Worm (Caenorhabditis elegans) whole organism, L3 larva: ENCODE results near the gene twk-24.
A peak's percentile ranks its signal among the peaks of the same experiment; 100 is the strongest.

ENCODE experiments used
- R02D3.7 ChIP-seq: fragments of 150-350 bp; optimal IDR thresholded peaks from 2 replicates; lab custom pipeline; 2014; ENCODE audit warnings: missing biosample characterization, missing genetic modification characterization
- ZK546.5 ChIP-seq: sonication (generic microtip); optimal IDR thresholded peaks from 2 replicates; lab custom pipeline; 2017; ENCODE audit warnings: missing biosample characterization, missing genetic modification characterization
- aly-2 ChIP-seq: fragments of 150-350 bp; optimal IDR thresholded peaks from 2 replicates; lab custom pipeline; 2014; ENCODE audit warnings: missing biosample characterization, missing genetic modification characterization
- ama-1 ChIP-seq: fragments of 150-350 bp; optimal IDR thresholded peaks from 2 replicates; lab custom pipeline; 2018
- ceh-16 ChIP-seq: sonication (generic microtip); optimal IDR thresholded peaks from 2 replicates; lab custom pipeline; 2017; ENCODE audit warnings: missing biosample characterization, missing genetic modification characterization
- ceh-28 ChIP-seq: fragments of 150-350 bp; optimal IDR thresholded peaks from 2 replicates; lab custom pipeline; 2014; ENCODE audit warnings: missing biosample characterization, missing genetic modification reagents, missing genetic modification characterization
- ceh-82 ChIP-seq: fragments of 150-350 bp; optimal IDR thresholded peaks from 2 replicates; lab custom pipeline; 2014; ENCODE audit warnings: missing biosample characterization, missing genetic modification characterization
- ceh-9 ChIP-seq: sonication (generic microtip); optimal IDR thresholded peaks from 2 replicates; lab custom pipeline; 2018; ENCODE audit warnings: missing biosample characterization, missing genetic modification characterization
- daf-12 ChIP-seq: fragments of 150-350 bp; optimal IDR thresholded peaks from 2 replicates; lab custom pipeline; 2014; ENCODE audit warnings: missing biosample characterization, missing genetic modification reagents, missing genetic modification characterization
- egl-5 ChIP-seq: fragments of 150-350 bp; optimal IDR thresholded peaks from 2 replicates; lab custom pipeline; 2017; ENCODE audit warnings: missing biosample characterization, missing genetic modification reagents, missing genetic modification characterization, inconsistent platforms
- elt-1 ChIP-seq: fragments of 150-350 bp; optimal IDR thresholded peaks from 2 replicates; lab custom pipeline; 2014; ENCODE audit warnings: missing biosample characterization, missing genetic modification characterization
- elt-2 ChIP-seq: sonication (generic microtip); optimal IDR thresholded peaks from 2 replicates; lab custom pipeline; 2016; ENCODE audit warnings: missing genetic modification reagents, mild to moderate bottlenecking, missing genetic modification characterization, missing compliant biosample characterization
- elt-3 ChIP-seq, 3 experiments: fragments of 150-350 bp in 1 of 3; sonication (generic microtip) in 2 of 3; optimal IDR thresholded peaks; 2 replicates in 2 of 3; 4 replicates in 1 of 3; lab custom pipeline; 2014 to 2017; ENCODE audit warnings: missing biosample characterization in 3 of 3, missing genetic modification characterization in 3 of 3
- eor-1 ChIP-seq, 2 experiments: fragments of 150-350 bp; optimal IDR thresholded peaks; 2 replicates each; lab custom pipeline; 2014 to 2018; ENCODE audit warnings: missing biosample characterization in 2 of 2, missing genetic modification characterization in 2 of 2
- fkh-10 ChIP-seq: sonication (generic microtip); optimal IDR thresholded peaks from 2 replicates; lab custom pipeline; 2017; ENCODE audit warnings: missing biosample characterization, missing genetic modification reagents, missing genetic modification characterization
- fkh-2 ChIP-seq: fragments of 150-350 bp; optimal IDR thresholded peaks from 2 replicates; lab custom pipeline; 2014; ENCODE audit warnings: missing biosample characterization, missing genetic modification reagents, missing genetic modification characterization
- fos-1 ChIP-seq: fragments of 150-350 bp; optimal IDR thresholded peaks from 2 replicates; lab custom pipeline; 2014; ENCODE audit warnings: missing biosample characterization, missing genetic modification characterization
- hmg-11 ChIP-seq: sonication (generic microtip); optimal IDR thresholded peaks from 2 replicates; lab custom pipeline; 2016; ENCODE audit warnings: missing genetic modification characterization, missing compliant biosample characterization
- jun-1 ChIP-seq: fragments of 150-350 bp; optimal IDR thresholded peaks from 2 replicates; lab custom pipeline; 2014; ENCODE audit warnings: missing biosample characterization, missing genetic modification reagents, missing genetic modification characterization
- lin-15B ChIP-seq: fragments of 150-350 bp; optimal IDR thresholded peaks from 2 replicates; lab custom pipeline; 2014; ENCODE audit warnings: missing biosample characterization, missing genetic modification characterization
- lin-39 ChIP-seq: fragments of 150-350 bp; optimal IDR thresholded peaks from 2 replicates; lab custom pipeline; 2018; ENCODE audit warnings: missing biosample characterization, missing genetic modification reagents, missing genetic modification characterization
- lsy-12 ChIP-seq: sonication (generic microtip); optimal IDR thresholded peaks from 2 replicates; lab custom pipeline; 2016; ENCODE audit warnings: mild to moderate bottlenecking, missing genetic modification characterization, missing compliant biosample characterization
- mdl-1 ChIP-seq: fragments of 150-350 bp; optimal IDR thresholded peaks from 2 replicates; lab custom pipeline; 2014; ENCODE audit warnings: missing biosample characterization, missing genetic modification characterization
- mml-1 ChIP-seq: fragments of 150-350 bp; sonication (generic microtip); optimal IDR thresholded peaks from 3 replicates; lab custom pipeline; 2014; ENCODE audit warnings: missing biosample characterization, missing genetic modification characterization
- nfya-1 ChIP-seq: sonication (generic microtip); optimal IDR thresholded peaks from 2 replicates; lab custom pipeline; 2017; ENCODE audit warnings: missing genetic modification characterization, mild to moderate bottlenecking, missing compliant biosample characterization, antibody characterized with exemption, moderate library complexity; ENCODE audit not compliant: insufficient read depth
- nhr-12 ChIP-seq: fragments of 150-350 bp; optimal IDR thresholded peaks from 2 replicates; lab custom pipeline; 2014; ENCODE audit warnings: missing biosample characterization, missing genetic modification characterization
- nhr-23 ChIP-seq: fragments of 150-350 bp; optimal IDR thresholded peaks from 2 replicates; lab custom pipeline; 2014; ENCODE audit warnings: missing biosample characterization, missing genetic modification reagents, missing genetic modification characterization
- nhr-237 ChIP-seq: fragments of 150-350 bp; optimal IDR thresholded peaks from 2 replicates; lab custom pipeline; 2014; ENCODE audit warnings: missing biosample characterization, missing genetic modification characterization
- nhr-25 ChIP-seq: sonication (generic microtip); optimal IDR thresholded peaks from 2 replicates; lab custom pipeline; 2017; ENCODE audit warnings: missing biosample characterization, missing genetic modification characterization
- nhr-28 ChIP-seq: fragments of 150-350 bp; optimal IDR thresholded peaks from 2 replicates; lab custom pipeline; 2014; ENCODE audit warnings: missing biosample characterization, missing genetic modification characterization
- nhr-43 ChIP-seq: sonication (generic microtip); optimal IDR thresholded peaks from 2 replicates; lab custom pipeline; 2016; ENCODE audit warnings: mild to moderate bottlenecking, missing genetic modification characterization, missing compliant biosample characterization; ENCODE audit not compliant: poor library complexity, severe bottlenecking
- nhr-67 ChIP-seq: fragments of 150-350 bp; optimal IDR thresholded peaks from 2 replicates; lab custom pipeline; 2014; ENCODE audit warnings: missing biosample characterization, missing genetic modification characterization
- nhr-77 ChIP-seq: fragments of 150-350 bp; optimal IDR thresholded peaks from 2 replicates; lab custom pipeline; 2014; ENCODE audit warnings: missing biosample characterization, missing genetic modification characterization
- pha-4 ChIP-seq: fragments of 150-350 bp; optimal IDR thresholded peaks from 2 replicates; lab custom pipeline; 2014; ENCODE audit warnings: missing biosample characterization, missing genetic modification reagents, missing genetic modification characterization
- sea-2 ChIP-seq: fragments of 150-350 bp; sonication (generic microtip); optimal IDR thresholded peaks from 4 replicates; lab custom pipeline; 2014; ENCODE audit warnings: missing biosample characterization, missing genetic modification reagents, missing genetic modification characterization
- skn-1 ChIP-seq: fragments of 150-350 bp; optimal IDR thresholded peaks from 2 replicates; lab custom pipeline; 2014; ENCODE audit warnings: missing biosample characterization, missing genetic modification characterization
- snpc-4 ChIP-seq: fragments of 150-350 bp; optimal IDR thresholded peaks from 2 replicates; lab custom pipeline; 2014; ENCODE audit warnings: missing biosample characterization, missing genetic modification characterization
- tbx-2 ChIP-seq: sonication (generic microtip); optimal IDR thresholded peaks from 2 replicates; lab custom pipeline; 2016; ENCODE audit warnings: mild to moderate bottlenecking, missing genetic modification characterization, missing compliant biosample characterization
- unc-39 ChIP-seq: sonication (generic microtip); optimal IDR thresholded peaks from 4 replicates; lab custom pipeline; 2017; ENCODE audit warnings: missing biosample characterization, missing genetic modification characterization
- unc-62 ChIP-seq: fragments of 150-350 bp; sonication (generic microtip); optimal IDR thresholded peaks from 4 replicates; lab custom pipeline; 2014; ENCODE audit warnings: missing biosample characterization, missing genetic modification reagents, missing genetic modification characterization
- ztf-11 ChIP-seq: fragments of 150-350 bp; optimal IDR thresholded peaks from 2 replicates; lab custom pipeline; 2014; ENCODE audit warnings: missing biosample characterization, missing genetic modification characterization
- ztf-4 ChIP-seq: fragments of 150-350 bp; optimal IDR thresholded peaks from 2 replicates; lab custom pipeline; 2014; ENCODE audit warnings: missing biosample characterization, missing genetic modification characterization

The twk-24 gene

DNA sequence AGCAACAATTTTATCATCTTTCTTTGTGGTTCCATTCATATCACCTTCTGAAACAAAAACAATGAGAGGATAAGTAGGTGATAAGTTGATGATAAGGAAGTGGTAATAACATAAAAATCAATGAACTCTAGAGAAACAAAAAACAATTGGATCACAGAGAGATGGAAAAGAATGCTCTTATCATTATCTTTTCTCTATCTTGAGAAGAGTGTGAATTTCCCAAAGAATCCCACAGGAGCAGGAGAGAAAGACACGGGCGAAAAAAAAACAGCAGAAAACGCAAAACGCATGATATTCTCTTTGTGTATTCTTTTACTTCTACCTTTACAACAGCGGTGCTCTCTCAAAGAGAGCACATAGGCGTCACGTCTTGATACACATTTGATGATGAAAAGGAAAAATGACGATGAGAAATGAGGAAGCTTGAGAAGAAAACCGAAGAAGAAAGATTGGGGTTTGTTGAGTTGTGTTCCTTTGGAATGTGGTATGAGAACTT, at the start of gene twk-24:
twk-24 (minus strand) TSS at position 51 of the 496 bp plus-strand sequence.
- TF ChIP-seq lin-39, result no peak
- no peak for TF ChIP-seq tbx-2 (tag; lab: Kevin White, UChicago)
- TF ChIP-seq snpc-4 (tag; lab: Kevin White, UChicago), result no peak
- TF ChIP-seq fos-1 (tag; lab: Kevin White, UChicago), result no peak
- TF ChIP-seq daf-12 (tag; lab: Kevin White, UChicago), result no peak
- TF ChIP-seq ZK546.5, result no peak
- TF ChIP-seq nhr-237 (tag; lab: Kevin White, UChicago), result no peak
- no peak for TF ChIP-seq skn-1

DNA sequence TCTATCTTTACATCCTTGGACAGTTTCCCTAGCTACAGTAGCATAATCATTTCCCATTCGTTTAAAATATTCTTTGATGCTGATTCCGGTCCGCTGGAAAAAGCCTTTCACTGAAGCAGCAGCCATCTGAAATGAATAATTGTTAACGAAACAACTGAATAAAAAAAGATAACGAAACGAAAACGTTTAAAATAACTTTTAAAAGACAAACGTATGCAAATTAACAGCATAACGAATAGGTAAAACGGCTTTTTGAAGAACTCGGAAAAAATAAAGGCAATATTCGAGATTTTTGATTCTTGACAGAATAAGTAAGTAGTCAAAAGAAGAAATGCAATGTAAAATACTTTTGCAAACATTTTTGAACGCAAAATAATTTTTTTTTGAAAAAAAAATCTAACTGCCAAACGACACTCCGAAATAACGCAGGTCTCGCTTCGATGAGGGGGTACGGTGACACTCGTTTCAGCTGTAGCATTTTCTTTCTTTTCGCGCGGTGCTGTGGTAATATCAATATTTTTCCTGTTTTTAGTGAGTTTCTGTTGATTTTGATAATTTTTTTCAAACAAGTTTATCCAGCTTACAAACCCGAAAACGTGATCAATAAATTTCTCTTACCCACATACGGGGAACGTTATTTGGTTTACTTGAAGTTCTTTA, 48.9 kb upstream of the twk-24 start, which contains the start of the genes R04F11.5 and R04F11.2:
R04F11.5 (minus strand) TSS at position 126 of the 660 bp plus-strand sequence.
R04F11.2 (plus strand) TSS at position 488 of the 660 bp plus-strand sequence.
- TF ChIP-seq ztf-11 (tag; lab: Kevin White, UChicago) (no peak), elt-1 (tag; lab: Kevin White, UChicago) (peak; percentile 45), ceh-9 (tag; lab: Kevin White, UChicago) (no peak), unc-39 (tag; lab: Kevin White, UChicago) (no peak), lsy-12 (tag; lab: Kevin White, UChicago) (no peak), nhr-28 (tag; lab: Kevin White, UChicago) (no peak), ceh-16 (no peak), ZK546.5 (no peak), jun-1 (tag; lab: Kevin White, UChicago) (no peak), ztf-4 (tag; lab: Kevin White, UChicago) (no peak), skn-1 (no peak), egl-5 (tag; lab: Kevin White, UChicago) (peak; percentile 90), lin-39 (peak; percentile 79), fkh-10 (no peak), eor-1 (tag; optimal IDR thresholded peaks at IDR 0.05; lab: Kevin White, UChicago) (peak in 1 of 2 experiments; percentile 4), nhr-67 (tag; lab: Kevin White, UChicago) (no peak), R02D3.7 (peak; percentile 41), nhr-23 (tag; lab: Kevin White, UChicago) (no peak), elt-3 (tag; optimal IDR thresholded peaks at IDR 0.05; lab: Kevin White, UChicago) (no peak), daf-12 (tag; lab: Kevin White, UChicago) (no peak), elt-2 (tag; lab: Kevin White, UChicago) (peak; percentile 50), pha-4 (peak; percentile 93), nhr-43 (tag; lab: Kevin White, UChicago) (peak; percentile 14), nfya-1 (tag; lab: Kevin White, UChicago) (peak; percentile 94), lin-15B (tag; lab: Kevin White, UChicago) (peak; percentile 86), nhr-12 (tag; lab: Kevin White, UChicago) (no peak), mdl-1 (tag; lab: Kevin White, UChicago) (no peak), sea-2 (GFP tag; lab: Kevin White, UChicago) (no peak), nhr-25 (tag; lab: Kevin White, UChicago) (peak; percentile 80), snpc-4 (tag; lab: Kevin White, UChicago) (peak; percentile 81), ceh-28 (tag; lab: Kevin White, UChicago) (peak; percentile 41), hmg-11 (tag; lab: Kevin White, UChicago) (peak; percentile 85), aly-2 (tag; lab: Kevin White, UChicago) (no peak), ama-1 (peak; percentile 51)

DNA sequence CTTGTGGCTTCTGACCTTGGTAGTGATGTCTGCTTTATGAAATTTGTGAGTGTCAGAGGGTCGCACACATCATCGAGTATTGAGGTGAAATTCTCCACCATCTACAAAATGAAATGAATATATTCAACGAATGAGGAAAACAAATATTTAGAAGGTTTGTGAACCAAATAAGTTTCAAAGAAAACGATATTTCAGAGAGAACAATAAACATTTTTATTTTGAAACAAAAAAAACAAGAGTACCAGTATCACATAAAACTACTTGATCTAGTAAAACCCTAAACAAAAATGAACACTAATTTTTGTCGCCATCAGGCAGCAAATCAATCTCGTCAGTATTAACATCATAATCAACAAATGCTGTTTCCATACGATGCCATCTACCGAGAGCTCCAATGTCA, 48.0 kb upstream of the twk-24 start, which contains the start of gene R04F11.3:
R04F11.3 (minus strand) TSS at position 101 of the 400 bp plus-strand sequence.
- no peak for TF ChIP-seq nhr-25 (tag; lab: Kevin White, UChicago)
- no peak for TF ChIP-seq nhr-23 (tag; lab: Kevin White, UChicago)
- TF ChIP-seq R02D3.7, result no peak
- TF ChIP-seq ceh-16, result no peak
- no peak for TF ChIP-seq fkh-2 (tag; lab: Kevin White, UChicago)
- TF ChIP-seq nhr-77 (tag; lab: Kevin White, UChicago), result no peak
- no peak for TF ChIP-seq pha-4
- no peak for TF ChIP-seq eor-1 (tag; optimal IDR thresholded peaks at IDR 0.05; lab: Kevin White, UChicago)
- no peak for TF ChIP-seq daf-12 (tag; lab: Kevin White, UChicago)
- no peak for TF ChIP-seq ceh-82 (tag; lab: Kevin White, UChicago)
- no peak for TF ChIP-seq skn-1
- TF ChIP-seq sea-2 (GFP tag; lab: Kevin White, UChicago), result no peak
- no peak for TF ChIP-seq aly-2 (tag; lab: Kevin White, UChicago)
- TF ChIP-seq unc-62 (GFP tag; lab: Kevin White, UChicago), result no peak
- no peak for TF ChIP-seq ztf-4 (tag; lab: Kevin White, UChicago)
- no peak for TF ChIP-seq elt-3 (tag; optimal IDR thresholded peaks at IDR 0.05; lab: Kevin White, UChicago)
- TF ChIP-seq mml-1 (tag; lab: Kevin White, UChicago), result no peak
- TF ChIP-seq, all 47 proteins: peak for 0
